Fruit fly (Drosophila melanogaster): ENCODE measurements around the gene Ndc1.

- no peak for TF ChIP-seq Sin3A (optimal IDR thresholded peaks at IDR 0.05)
- no peak for TF ChIP-seq ttk (optimal IDR thresholded peaks at IDR 0.05)
- TF ChIP-seq psq (optimal IDR thresholded peaks at IDR 0.05), result no peak
Observed at dm6 chr3R:23941643-23942424, 17.6 kb downstream of the Ndc1 start.

Data from Kc167 (cell line).